Worm (Caenorhabditis elegans) whole organism, late embryonic: Measurements from ENCODE around the gene C34C12.6.

Experiments used
- F13H6.1 ChIP-seq: sonication (generic microtip); optimal IDR thresholded peaks from 2 replicates; lab custom pipeline; 2016; ENCODE audit warnings: missing genetic modification characterization, missing compliant biosample characterization
- ama-1 ChIP-seq: fragments of 150-350 bp; optimal IDR thresholded peaks from 2 replicates; lab custom pipeline; 2014
- elt-4 ChIP-seq: sonication (generic microtip); optimal IDR thresholded peaks from 2 replicates; lab custom pipeline; 2016; ENCODE audit warnings: missing genetic modification characterization, missing compliant biosample characterization
- fkh-10 ChIP-seq: fragments of 150-350 bp; optimal IDR thresholded peaks from 2 replicates; lab custom pipeline; 2014; ENCODE audit warnings: missing biosample characterization, missing genetic modification reagents, missing genetic modification characterization
- hlh-30 ChIP-seq: sonication (generic microtip); optimal IDR thresholded peaks from 2 replicates; lab custom pipeline; 2017; ENCODE audit warnings: antibody characterized with exemption, missing genetic modification characterization, missing compliant biosample characterization; ENCODE audit not compliant: insufficient read depth
- hlh-8 ChIP-seq: sonication (generic microtip); optimal IDR thresholded peaks from 2 replicates; lab custom pipeline; 2016; ENCODE audit warnings: missing genotype, missing genetic modification characterization, missing compliant biosample characterization
- lim-6 ChIP-seq: sonication (generic microtip); optimal IDR thresholded peaks from 2 replicates; lab custom pipeline; 2016; ENCODE audit warnings: missing genetic modification characterization, missing compliant biosample characterization
- mec-3 ChIP-seq: sonication (generic microtip); optimal IDR thresholded peaks from 2 replicates; lab custom pipeline; 2016; ENCODE audit warnings: borderline replicate concordance, missing genetic modification characterization, missing compliant biosample characterization
- nhr-11 ChIP-seq: fragments of 150-350 bp; optimal IDR thresholded peaks from 2 replicates; lab custom pipeline; 2014; ENCODE audit warnings: missing biosample characterization, missing genetic modification characterization
- pha-4 ChIP-seq: fragments of 150-350 bp; optimal IDR thresholded peaks from 2 replicates; lab custom pipeline; 2018; ENCODE audit warnings: missing biosample characterization, missing genetic modification reagents, missing genetic modification characterization
- pqm-1 ChIP-seq: sonication (generic microtip); optimal IDR thresholded peaks from 2 replicates; lab custom pipeline; 2016; ENCODE audit warnings: missing genetic modification characterization, missing compliant biosample characterization
- ref-2 ChIP-seq: sonication (generic microtip); optimal IDR thresholded peaks from 2 replicates; lab custom pipeline; 2016; ENCODE audit warnings: missing genetic modification characterization, missing compliant biosample characterization

DNA sequence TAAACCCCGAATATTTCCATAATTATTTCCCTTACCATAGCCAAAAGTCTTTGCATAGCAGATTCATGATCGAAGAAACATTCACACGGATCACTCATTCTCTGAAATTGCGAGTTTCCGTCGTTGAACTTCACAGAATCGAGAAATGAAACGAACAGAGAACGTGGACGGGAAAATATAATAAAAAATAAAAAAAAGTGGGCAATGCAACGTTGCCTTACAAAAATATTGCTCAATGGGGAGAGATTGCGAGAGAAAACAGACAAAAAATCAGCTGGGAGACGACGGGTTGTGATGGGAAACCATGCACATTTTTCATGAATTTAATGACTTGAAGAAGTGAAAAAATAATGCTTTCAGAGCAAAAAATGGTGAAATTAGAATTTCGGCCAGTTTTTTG is 12.7 kb upstream of the C34C12.6 start, which contains the start of gene smim-14:
- TF ChIP-seq pqm-1 (tag; lab: Kevin White, UChicago) (no peak), pha-4 (no peak), nhr-11 (tag; lab: Kevin White, UChicago) (no peak), ref-2 (tag; lab: Kevin White, UChicago) (no peak), F13H6.1 (tag; lab: Kevin White, UChicago) (no peak), hlh-8 (tag; lab: Kevin White, UChicago) (no peak), hlh-30 (tag; lab: Kevin White, UChicago) (no peak), ama-1 (lab: Kevin White, UChicago) (no peak), elt-4 (tag; lab: Kevin White, UChicago) (no peak), lim-6 (tag; lab: Kevin White, UChicago) (no peak), fkh-10 (GFP tag; lab: Kevin White, UChicago) (no peak), mec-3 (no peak)
